Fruit fly (Drosophila melanogaster) whole organism, pupa: ENCODE measurements around the gene CG6006.

Source experiments
- CG10348 ChIP-seq: fragments of 200-800 bp; sonication (Bioruptor generic); IDR thresholded peaks from 2 replicates; pipeline ENCODE4 v1.3.6; 2022; ENCODE audit warnings: missing biosample characterization, missing genetic modification characterization
- Ets98B ChIP-seq: fragments of 200-800 bp; sonication (Bioruptor generic); IDR thresholded peaks from 2 replicates; pipeline ENCODE4 v1.3.6; 2022; ENCODE audit warnings: missing biosample characterization, missing genetic modification characterization
- Snoo ChIP-seq: fragments of 200-800 bp; sonication (Bioruptor generic); optimal IDR thresholded peaks from 3 replicates; lab custom pipeline; 2017; ENCODE audit warnings: missing biosample characterization, mild to moderate bottlenecking, missing genetic modification characterization, inconsistent platforms

- TF ChIP-seq Snoo (tag; lab: Kevin White, UChicago) (no peak), Ets98B (GFP tag; lab: Robert Waterston, UW) (peak; percentile 36; the same call in 1 of the 2 replicates), CG10348 (no peak)
Measured at dm6 chr3R:16203025-16203421, 48.2 kb downstream of the CG6006 start, which contains the start of the genes CG6126 and CG31287.
